Worm (Caenorhabditis elegans) whole organism, L2 larva: ENCODE data around the gene fkb-4.

ENCODE experiments used
- C34F6.9 ChIP-seq: fragments of 150-350 bp; optimal IDR thresholded peaks from 2 replicates; lab custom pipeline; 2014; ENCODE audit warnings: missing biosample characterization, missing genetic modification characterization
- R02D3.7 ChIP-seq: fragments of 150-350 bp; optimal IDR thresholded peaks from 2 replicates; lab custom pipeline; 2014; ENCODE audit warnings: missing biosample characterization, missing genetic modification characterization
- alr-1 ChIP-seq: fragments of 150-350 bp; optimal IDR thresholded peaks from 2 replicates; lab custom pipeline; 2014; ENCODE audit warnings: missing biosample characterization, missing genetic modification characterization
- aly-2 ChIP-seq: fragments of 150-350 bp; optimal IDR thresholded peaks from 2 replicates; lab custom pipeline; 2014; ENCODE audit warnings: missing biosample characterization, missing genetic modification characterization
- blmp-1 ChIP-seq: sonication (generic microtip); optimal IDR thresholded peaks from 2 replicates; lab custom pipeline; 2017; ENCODE audit warnings: missing genetic modification characterization, mild to moderate bottlenecking, missing compliant biosample characterization, antibody characterized with exemption, moderate library complexity; ENCODE audit not compliant: insufficient read depth
- ceh-16 ChIP-seq: fragments of 150-350 bp; optimal IDR thresholded peaks from 2 replicates; lab custom pipeline; 2014; ENCODE audit warnings: missing biosample characterization, missing genetic modification characterization
- ceh-82 ChIP-seq: fragments of 150-350 bp; optimal IDR thresholded peaks from 2 replicates; lab custom pipeline; 2014; ENCODE audit warnings: missing biosample characterization, missing genetic modification characterization
- crh-2 ChIP-seq: sonication (generic microtip); optimal IDR thresholded peaks from 2 replicates; lab custom pipeline; 2017; ENCODE audit warnings: missing biosample characterization, missing genetic modification characterization
- dmd-4 ChIP-seq: sonication (generic microtip); optimal IDR thresholded peaks from 2 replicates; lab custom pipeline; 2017; ENCODE audit warnings: missing biosample characterization, missing genetic modification characterization
- egl-27 ChIP-seq: sonication (generic microtip); optimal IDR thresholded peaks from 3 replicates; lab custom pipeline; 2017; ENCODE audit warnings: missing biosample characterization, missing genetic modification reagents, missing genetic modification characterization
- elt-1 ChIP-seq: fragments of 150-350 bp; optimal IDR thresholded peaks from 2 replicates; lab custom pipeline; 2014; ENCODE audit warnings: missing biosample characterization, missing genetic modification characterization
- elt-3 ChIP-seq: sonication (generic microtip); optimal IDR thresholded peaks from 2 replicates; lab custom pipeline; 2017; ENCODE audit warnings: missing biosample characterization, missing genetic modification characterization
- fos-1 ChIP-seq: fragments of 150-350 bp; optimal IDR thresholded peaks from 2 replicates; lab custom pipeline; 2014; ENCODE audit warnings: missing biosample characterization, missing genetic modification characterization
- lin-11 ChIP-seq: fragments of 150-350 bp; sonication (generic microtip); optimal IDR thresholded peaks from 2 replicates; lab custom pipeline; 2014; ENCODE audit warnings: missing biosample characterization, missing genetic modification characterization, inconsistent platforms, mixed read lengths
- lin-39 ChIP-seq: fragments of 150-350 bp; optimal IDR thresholded peaks from 2 replicates; lab custom pipeline; 2014; ENCODE audit warnings: missing biosample characterization, missing genetic modification reagents, missing genetic modification characterization
- lsy-2 ChIP-seq, 2 experiments: fragments of 150-350 bp in 1 of 2; sonication (generic microtip) in 1 of 2; optimal IDR thresholded peaks; 2 replicates each; lab custom pipeline; 2014 to 2017; ENCODE audit warnings: missing biosample characterization in 2 of 2, missing genetic modification characterization in 2 of 2
- mbf-1 ChIP-seq: sonication (generic microtip); optimal IDR thresholded peaks from 2 replicates; lab custom pipeline; 2017; ENCODE audit warnings: missing biosample characterization, missing genetic modification characterization
- mdl-1 ChIP-seq, 2 experiments: fragments of 150-350 bp in 1 of 2; sonication (generic microtip) in 1 of 2; optimal IDR thresholded peaks; 2 replicates each; lab custom pipeline; 2017; ENCODE audit warnings: missing biosample characterization in 2 of 2, missing genetic modification characterization in 2 of 2
- nhr-12 ChIP-seq: fragments of 150-350 bp; optimal IDR thresholded peaks from 2 replicates; lab custom pipeline; 2014; ENCODE audit warnings: missing biosample characterization, missing genetic modification characterization
- nhr-23 ChIP-seq: fragments of 150-350 bp; optimal IDR thresholded peaks from 2 replicates; lab custom pipeline; 2014; ENCODE audit warnings: missing biosample characterization, missing genetic modification reagents, missing genetic modification characterization
- nhr-25 ChIP-seq: fragments of 150-350 bp; sonication (generic microtip); optimal IDR thresholded peaks from 3 replicates; lab custom pipeline; 2014; ENCODE audit warnings: missing biosample characterization, missing genetic modification characterization
- nhr-6 ChIP-seq: fragments of 150-350 bp; optimal IDR thresholded peaks from 2 replicates; lab custom pipeline; 2014; ENCODE audit warnings: missing biosample characterization, missing genetic modification characterization
- sem-4 ChIP-seq: fragments of 150-350 bp; optimal IDR thresholded peaks from 2 replicates; lab custom pipeline; 2014; ENCODE audit warnings: missing biosample characterization, missing genetic modification reagents, missing genetic modification characterization
- skn-1 ChIP-seq: sonication (generic microtip); optimal IDR thresholded peaks from 2 replicates; lab custom pipeline; 2017; ENCODE audit warnings: missing biosample characterization, missing genetic modification characterization
- sma-3 ChIP-seq: sonication (generic microtip); optimal IDR thresholded peaks from 2 replicates; lab custom pipeline; 2016; ENCODE audit warnings: missing genetic modification reagents, missing genetic modification characterization, missing compliant biosample characterization
- sma-9 ChIP-seq, 2 experiments: fragments of 150-350 bp in 1 of 2; sonication (generic microtip) in 1 of 2; optimal IDR thresholded peaks; 2 replicates each; lab custom pipeline; 2014 to 2016; ENCODE audit warnings: missing genetic modification characterization in 2 of 2, mild to moderate bottlenecking in 1 of 2, missing biosample characterization in 1 of 2, missing compliant biosample characterization in 1 of 2, missing genetic modification reagents in 1 of 2, moderate library complexity in 1 of 2
- snpc-4 ChIP-seq: fragments of 150-350 bp; optimal IDR thresholded peaks from 2 replicates; lab custom pipeline; 2014; ENCODE audit warnings: missing biosample characterization, missing genetic modification characterization
- unc-39 ChIP-seq: fragments of 150-350 bp; optimal IDR thresholded peaks from 2 replicates; lab custom pipeline; 2014; ENCODE audit warnings: missing biosample characterization, missing genetic modification characterization
- unc-55 ChIP-seq: fragments of 150-350 bp; sonication (generic microtip); optimal IDR thresholded peaks from 3 replicates; lab custom pipeline; 2014; ENCODE audit warnings: missing biosample characterization, missing genetic modification reagents, missing genetic modification characterization
- zag-1 ChIP-seq: fragments of 150-350 bp; optimal IDR thresholded peaks from 2 replicates; lab custom pipeline; 2014; ENCODE audit warnings: missing biosample characterization, missing genetic modification characterization
- ztf-1 ChIP-seq: fragments of 200-800 bp; sonication (Bioruptor generic); conservative IDR thresholded peaks from 2 replicates; pipeline ENCODE4 v1.3.6; 2022; ENCODE audit warnings: missing genetic modification characterization, missing compliant biosample characterization
- ztf-4 ChIP-seq: fragments of 150-350 bp; optimal IDR thresholded peaks from 2 replicates; lab custom pipeline; 2014; ENCODE audit warnings: missing biosample characterization, missing genetic modification characterization

The fkb-4 gene

ce11 chrV:12803274-12803673 is 16.3 kb upstream of the fkb-4 start, which contains the start of gene srbc-45:
Gene srbc-45 (plus strand): TSS chrV:12803574.
- TF ChIP-seq unc-55 (GFP tag; lab: Kevin White, UChicago), result no peak
- no peak for TF ChIP-seq lin-11

ce11 chrV:12800171-12800570 is 13.2 kb upstream of the fkb-4 start, which contains the start of gene ugt-3:
Gene ugt-3 (minus strand): TSS chrV:12800271.
- TF ChIP-seq lsy-2 (tag; optimal IDR thresholded peaks at IDR 0.05; lab: Kevin White, UChicago) (no peak), nhr-25 (tag; lab: Kevin White, UChicago) (no peak), lin-39 (tag; lab: Kevin White, UChicago) (no peak), elt-3 (no peak), skn-1 (no peak), ceh-82 (tag; lab: Kevin White, UChicago) (no peak), ceh-16 (no peak), unc-55 (GFP tag; lab: Kevin White, UChicago) (no peak), nhr-23 (tag; lab: Kevin White, UChicago) (no peak), unc-39 (tag; lab: Kevin White, UChicago) (no peak), ztf-4 (tag; lab: Kevin White, UChicago) (no peak), snpc-4 (no peak), R02D3.7 (tag; lab: Kevin White, UChicago) (no peak), sma-3 (GFP tag; lab: Kevin White, UChicago) (no peak), nhr-12 (tag; lab: Kevin White, UChicago) (no peak), sem-4 (tag; lab: Kevin White, UChicago) (no peak), alr-1 (tag; lab: Kevin White, UChicago) (no peak), dmd-4 (tag; lab: Kevin White, UChicago) (no peak)

- TF ChIP-seq mbf-1 (tag; lab: Kevin White, UChicago) (no peak), crh-2 (tag; lab: Kevin White, UChicago) (no peak), zag-1 (tag; lab: Kevin White, UChicago) (no peak), aly-2 (tag; lab: Kevin White, UChicago) (no peak), sem-4 (tag; lab: Kevin White, UChicago) (no peak), lin-11 (no peak), fos-1 (no peak), nhr-6 (tag; lab: Kevin White, UChicago) (no peak), dmd-4 (tag; lab: Kevin White, UChicago) (no peak), elt-1 (tag; lab: Kevin White, UChicago) (no peak)
Measured at ce11 chrV:12797992-12798391, 11.1 kb upstream of the fkb-4 start, which contains the start of gene ugt-6. Gene ugt-6 (minus strand): TSS chrV:12798224.

- TF ChIP-seq ztf-1 (GFP tag; lab: Robert Waterston, UW) (no peak), mdl-1 (tag; optimal IDR thresholded peaks at IDR 0.05; lab: Kevin White, UChicago) (no peak), zag-1 (tag; lab: Kevin White, UChicago) (no peak), nhr-12 (tag; lab: Kevin White, UChicago) (no peak), blmp-1 (no peak)
Measured at ce11 chrV:12796908-12797490, 10.1 kb upstream of the fkb-4 start.

ce11 chrV:12795927-12796326 is 9.0 kb upstream of the fkb-4 start:
- no peak for TF ChIP-seq egl-27
- TF ChIP-seq C34F6.9 (tag; lab: Kevin White, UChicago), result no peak
- TF ChIP-seq nhr-25 (tag; lab: Kevin White, UChicago), result no peak
- TF ChIP-seq lin-11, result no peak
- no peak for TF ChIP-seq ztf-4 (tag; lab: Kevin White, UChicago)
- TF ChIP-seq lin-39 (tag; lab: Kevin White, UChicago), result no peak
- TF ChIP-seq, all 48 proteins: peak for 0

ce11 chrV:12795196-12795595 is 8.3 kb upstream of the fkb-4 start, which contains the start of gene ugt-4:
Gene ugt-4 (minus strand): TSS chrV:12795336.
- peak; percentile 3 for TF ChIP-seq sma-9 (GFP tag; optimal IDR thresholded peaks at IDR 0.05; lab: Kevin White, UChicago)
- no peak for TF ChIP-seq sma-9 (tag; optimal IDR thresholded peaks at IDR 0.05; lab: Kevin White, UChicago)
- peak; percentile 12 for TF ChIP-seq fos-1
- no peak for TF ChIP-seq nhr-12 (tag; lab: Kevin White, UChicago)
